Fruit fly (Drosophila melanogaster) whole organism, embryonic: Measurements from ENCODE around the gene CG7304.

Source experiments
- Adf1 ChIP-seq: fragments of 200-800 bp; sonication (Bioruptor generic); IDR thresholded peaks from 2 replicates; pipeline ENCODE4 v1.3.6; 2022; ENCODE audit warnings: missing biosample characterization, missing genetic modification characterization
- Bgb ChIP-seq: fragments of 200-800 bp; sonication (Bioruptor generic); IDR thresholded peaks from 2 replicates; pipeline ENCODE4 v1.3.6; 2022; ENCODE audit warnings: missing biosample characterization, missing genetic modification characterization; ENCODE audit not compliant: partially characterized antibody
- CG10321 ChIP-seq: fragments of 200-800 bp; sonication (Bioruptor generic); IDR thresholded peaks from 2 replicates; pipeline ENCODE4 v1.3.6; 2022; ENCODE audit warnings: missing biosample characterization, missing genetic modification characterization
- CG11723 ChIP-seq: fragments of 200-800 bp; sonication (Bioruptor generic); optimal IDR thresholded peaks from 2 replicates; lab custom pipeline; 2017; ENCODE audit warnings: missing biosample characterization, mild to moderate bottlenecking, missing genetic modification characterization
- CG12659 ChIP-seq: fragments of 200-800 bp; sonication (Bioruptor generic); optimal IDR thresholded peaks from 3 replicates; lab custom pipeline; 2017; ENCODE audit warnings: mild to moderate bottlenecking, missing biosample characterization, missing genetic modification reagents, missing genetic modification characterization
- CG14014 ChIP-seq: fragments of 200-800 bp; sonication (Bioruptor generic); IDR thresholded peaks from 2 replicates; pipeline ENCODE4 v1.3.6; 2022; ENCODE audit warnings: missing biosample characterization, missing genetic modification characterization
- CG15011 ChIP-seq: fragments of 200-800 bp; sonication (Bioruptor generic); optimal IDR thresholded peaks from 3 replicates; lab custom pipeline; 2018; ENCODE audit warnings: missing biosample characterization, mild to moderate bottlenecking, missing genetic modification characterization
- CG1792 ChIP-seq: fragments of 200-800 bp; sonication (Bioruptor generic); optimal IDR thresholded peaks from 2 replicates; lab custom pipeline; 2016; ENCODE audit warnings: missing biosample characterization, missing genetic modification characterization
- CG18619 ChIP-seq: fragments of 200-800 bp; sonication (Bioruptor generic); optimal IDR thresholded peaks from 3 replicates; lab custom pipeline; 2017; ENCODE audit warnings: missing biosample characterization, mild to moderate bottlenecking, missing genetic modification characterization
- CG2712 ChIP-seq: fragments of 200-800 bp; optimal IDR thresholded peaks from 3 replicates; lab custom pipeline; 2019; ENCODE audit warnings: missing biosample characterization, mild to moderate bottlenecking, missing genetic modification characterization, moderate library complexity
- CG3281 ChIP-seq: fragments of 200-800 bp; sonication (Bioruptor generic); optimal IDR thresholded peaks from 3 replicates; lab custom pipeline; 2017; ENCODE audit warnings: missing biosample characterization, mild to moderate bottlenecking, missing genetic modification characterization
- CG34224 ChIP-seq: fragments of 200-800 bp; sonication (Bioruptor generic); IDR thresholded peaks from 3 replicates; pipeline ENCODE4 v1.3.6; 2022; ENCODE audit warnings: missing biosample characterization, missing genetic modification characterization; ENCODE audit not compliant: partially characterized antibody
- CG4282 ChIP-seq: fragments of 200-800 bp; sonication (Bioruptor generic); optimal IDR thresholded peaks from 2 replicates; lab custom pipeline; 2016; ENCODE audit warnings: missing biosample characterization, missing genetic modification characterization
- CG6683 ChIP-seq: fragments of 200-800 bp; sonication (Bioruptor generic); optimal IDR thresholded peaks from 2 replicates; lab custom pipeline; 2017; ENCODE audit warnings: missing biosample characterization, mild to moderate bottlenecking, missing genetic modification characterization, missing genetic modification reagents
- CG7271 ChIP-seq: fragments of 200-800 bp; sonication (Bioruptor generic); optimal IDR thresholded peaks from 2 replicates; lab custom pipeline; 2018; ENCODE audit warnings: missing biosample characterization, mild to moderate bottlenecking, missing genetic modification characterization, moderate library complexity
- CG7839 ChIP-seq: fragments of 200-800 bp; sonication (Bioruptor generic); optimal IDR thresholded peaks from 3 replicates; lab custom pipeline; 2018; ENCODE audit warnings: missing biosample characterization, mild to moderate bottlenecking, missing genetic modification characterization, moderate library complexity
- CG8478 ChIP-seq: fragments of >200 bp; optimal IDR thresholded peaks from 2 replicates; lab custom pipeline; 2018
- CG8765 ChIP-seq: fragments of 200-800 bp; sonication (Bioruptor generic); IDR thresholded peaks from 2 replicates; pipeline ENCODE4 v1.3.6; 2022; ENCODE audit warnings: missing biosample characterization, missing genetic modification characterization
- CG9797 ChIP-seq: fragments of 200-800 bp; sonication (Bioruptor generic); optimal IDR thresholded peaks from 3 replicates; lab custom pipeline; 2018; ENCODE audit warnings: missing biosample characterization, mild to moderate bottlenecking, missing genetic modification characterization
- CTCF ChIP-seq: fragments of 200-800 bp; sonication (Bioruptor generic); optimal IDR thresholded peaks from 2 replicates; lab custom pipeline; 2017; ENCODE audit warnings: missing biosample characterization, mild to moderate bottlenecking, missing genetic modification characterization, moderate library complexity
- D ChIP-seq, 2 experiments: fragments of 200-800 bp in 1 of 2; fragments of >200 bp in 1 of 2; sonication (Bioruptor generic) in 1 of 2; optimal IDR thresholded peaks; 2 replicates in 1 of 2; 3 replicates in 1 of 2; lab custom pipeline; 2017; ENCODE audit warnings: mild to moderate bottlenecking in 1 of 2, missing biosample characterization in 1 of 2, missing genetic modification characterization in 1 of 2, missing genetic modification reagents in 1 of 2
- Deaf1 ChIP-seq: fragments of 200-800 bp; optimal IDR thresholded peaks from 3 replicates; lab custom pipeline; 2019; ENCODE audit warnings: missing biosample characterization, mild to moderate bottlenecking, missing genetic modification characterization, moderate library complexity
- Hmr ChIP-seq: fragments of 200-800 bp; sonication (Bioruptor generic); optimal IDR thresholded peaks from 3 replicates; lab custom pipeline; 2017; ENCODE audit warnings: mild to moderate bottlenecking, missing biosample characterization, missing genetic modification reagents, missing genetic modification characterization
- Kr ChIP-seq: fragments of 200-800 bp; sonication (Bioruptor generic); optimal IDR thresholded peaks from 2 replicates; lab custom pipeline; 2017; ENCODE audit warnings: missing biosample characterization, mild to moderate bottlenecking, missing genetic modification characterization
- NFAT ChIP-seq: fragments of 200-800 bp; sonication (Bioruptor generic); IDR thresholded peaks from 2 replicates; pipeline ENCODE4 v1.3.6; 2022; ENCODE audit warnings: missing biosample characterization, missing genetic modification characterization
- NK7.1 ChIP-seq: fragments of 200-800 bp; sonication (Bioruptor generic); optimal IDR thresholded peaks from 3 replicates; lab custom pipeline; 2016; ENCODE audit warnings: missing biosample characterization, missing genetic modification characterization
- Nf-YB ChIP-seq: fragments of 200-800 bp; sonication (Bioruptor generic); optimal IDR thresholded peaks from 3 replicates; lab custom pipeline; 2019; ENCODE audit warnings: missing biosample characterization, mild to moderate bottlenecking, missing genetic modification characterization, moderate library complexity
- Side ChIP-seq: fragments of 200-800 bp; sonication (Bioruptor generic); optimal IDR thresholded peaks from 2 replicates; lab custom pipeline; 2016; ENCODE audit warnings: missing biosample characterization, missing genetic modification characterization
- Sox102F ChIP-seq: fragments of 200-800 bp; sonication (Bioruptor generic); optimal IDR thresholded peaks from 2 replicates; lab custom pipeline; 2018; ENCODE audit warnings: missing biosample characterization, mild to moderate bottlenecking, missing genetic modification characterization, moderate library complexity
- Sry-β ChIP-seq: fragments of 200-800 bp; sonication (Bioruptor generic); optimal IDR thresholded peaks from 2 replicates; lab custom pipeline; 2018; ENCODE audit warnings: missing biosample characterization, mild to moderate bottlenecking, missing genetic modification characterization, moderate library complexity
- bcd ChIP-seq: fragments of 200-800 bp; sonication (Bioruptor generic); optimal IDR thresholded peaks from 2 replicates; lab custom pipeline; 2017; ENCODE audit warnings: missing biosample characterization, mild to moderate bottlenecking, missing genetic modification characterization
- dan ChIP-seq: fragments of 200-800 bp; sonication (Bioruptor generic); IDR thresholded peaks from 2 replicates; pipeline ENCODE4 v1.3.6; 2022; ENCODE audit warnings: missing biosample characterization, missing genetic modification characterization
- dati ChIP-seq: fragments of 200-800 bp; sonication (Bioruptor generic); IDR thresholded peaks from 2 replicates; pipeline ENCODE4 v1.3.6; 2022; ENCODE audit warnings: missing biosample characterization, missing genetic modification characterization
- dysf ChIP-seq: fragments of 200-800 bp; sonication (Bioruptor generic); IDR thresholded peaks from 3 replicates; pipeline ENCODE4 v1.3.6; 2022; ENCODE audit warnings: missing biosample characterization, missing genetic modification characterization
- ewg ChIP-seq: fragments of 200-800 bp; sonication (Bioruptor generic); optimal IDR thresholded peaks from 3 replicates; lab custom pipeline; 2017; ENCODE audit warnings: mild to moderate bottlenecking, missing biosample characterization, missing genetic modification reagents, missing genetic modification characterization
- h ChIP-seq: fragments of >200 bp; optimal IDR thresholded peaks from 2 replicates; lab custom pipeline; 2017
- ind ChIP-seq: fragments of 200-800 bp; sonication (Bioruptor generic); optimal IDR thresholded peaks from 3 replicates; lab custom pipeline; 2016; ENCODE audit warnings: missing biosample characterization, missing genetic modification characterization
- kah ChIP-seq: fragments of 200-800 bp; sonication (Bioruptor generic); optimal IDR thresholded peaks from 2 replicates; lab custom pipeline; 2018; ENCODE audit warnings: missing biosample characterization, mild to moderate bottlenecking, missing genetic modification characterization
- knrl ChIP-seq: fragments of 200-800 bp; sonication (Bioruptor generic); IDR thresholded peaks from 3 replicates; pipeline ENCODE4 v1.3.6; 2022; ENCODE audit warnings: missing biosample characterization, missing genetic modification characterization; ENCODE audit not compliant: partially characterized antibody
- lmd ChIP-seq: fragments of 200-800 bp; sonication (Bioruptor generic); IDR thresholded peaks from 2 replicates; pipeline ENCODE4 v1.3.6; 2022; ENCODE audit warnings: missing biosample characterization, missing genetic modification characterization
- mld ChIP-seq: fragments of 200-800 bp; sonication (Bioruptor generic); IDR thresholded peaks from 3 replicates; pipeline ENCODE4 v1.3.6; 2022; ENCODE audit warnings: missing biosample characterization, missing genetic modification characterization; ENCODE audit not compliant: partially characterized antibody
- org-1 ChIP-seq: fragments of 200-800 bp; sonication (Bioruptor generic); optimal IDR thresholded peaks from 2 replicates; lab custom pipeline; 2017; ENCODE audit warnings: missing biosample characterization, missing genetic modification characterization
- pros ChIP-seq: fragments of 200-800 bp; sonication (Bioruptor generic); optimal IDR thresholded peaks from 3 replicates; lab custom pipeline; 2019; ENCODE audit warnings: missing biosample characterization, mild to moderate bottlenecking, missing genetic modification characterization, moderate library complexity
- rib ChIP-seq: fragments of 200-800 bp; sonication (Bioruptor generic); IDR thresholded peaks from 2 replicates; pipeline ENCODE4 v1.3.6; 2022; ENCODE audit warnings: missing biosample characterization, missing genetic modification characterization
- row ChIP-seq: fragments of 200-800 bp; sonication (Bioruptor generic); IDR thresholded peaks from 3 replicates; pipeline ENCODE4 v1.3.6; 2022; ENCODE audit warnings: missing biosample characterization, missing genetic modification characterization
- sim ChIP-seq: fragments of 200-800 bp; sonication (Bioruptor generic); IDR thresholded peaks from 2 replicates; pipeline ENCODE4 v1.3.6; 2022; ENCODE audit warnings: missing biosample characterization, missing genetic modification characterization
- sisA ChIP-seq: fragments of 200-800 bp; sonication (Bioruptor generic); IDR thresholded peaks from 2 replicates; pipeline ENCODE4 v1.3.6; 2022; ENCODE audit warnings: missing biosample characterization, missing genetic modification characterization
- sr ChIP-seq: fragments of 200-800 bp; sonication (Bioruptor generic); IDR thresholded peaks from 3 replicates; pipeline ENCODE4 v1.3.6; 2022; ENCODE audit warnings: missing biosample characterization, missing genetic modification characterization
- twi ChIP-seq: fragments of 200-800 bp; optimal IDR thresholded peaks from 2 replicates; lab custom pipeline; 2019; ENCODE audit warnings: missing biosample characterization, mild to moderate bottlenecking, missing genetic modification characterization, moderate library complexity
- z ChIP-seq: fragments of 200-800 bp; sonication (Bioruptor generic); IDR thresholded peaks from 3 replicates; pipeline ENCODE4 v1.3.6; 2022; ENCODE audit warnings: missing biosample characterization, missing genetic modification characterization

The CG7304 gene

DNA sequence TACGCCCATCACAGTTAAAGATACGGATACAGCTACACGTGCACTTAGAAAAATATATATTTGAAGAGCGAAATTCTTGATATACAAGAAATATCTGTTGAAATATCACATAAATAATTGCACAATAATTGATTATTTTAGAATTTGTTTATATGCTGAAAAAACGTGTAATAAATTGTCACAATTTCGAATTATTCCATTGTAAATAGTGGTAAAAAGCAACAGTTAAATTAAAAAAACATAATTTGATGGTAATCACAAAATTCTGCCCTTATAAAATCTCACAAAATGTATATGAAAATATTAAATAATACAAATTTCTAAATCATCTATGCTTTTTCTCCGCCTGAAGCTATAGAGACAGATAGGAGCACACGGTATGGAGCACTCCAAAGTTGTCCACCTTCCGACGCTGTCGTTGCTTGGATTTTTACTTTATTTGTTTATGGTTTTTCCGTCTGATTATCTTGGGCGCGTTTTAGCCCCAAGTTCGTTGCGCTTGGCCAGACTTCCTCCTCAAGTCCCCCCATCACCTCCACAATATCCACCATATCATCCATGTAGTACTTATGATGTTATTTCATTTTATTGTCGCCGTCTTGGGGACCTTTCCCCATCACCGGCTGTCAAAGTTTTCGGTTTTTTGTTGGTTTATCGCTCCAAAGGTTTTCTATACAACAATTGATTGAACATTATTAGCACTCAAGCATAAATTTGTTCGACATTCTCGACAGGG lies 24.9 kb downstream of the CG7304 start (continued):
- TF ChIP-seq CG3281 (peak; percentile 24), D (optimal IDR thresholded peaks at IDR 0.05; lab: Kevin White, UChicago) (no peak), D (GFP tag; optimal IDR thresholded peaks at IDR 0.05; lab: Kevin White, UChicago) (peak; percentile 60), Nf-YB (GFP tag; lab: Kevin White, UChicago) (peak; percentile 56), CG11723 (GFP tag; lab: Kevin White, UChicago) (peak; percentile 13), mld (GFP tag; lab: Robert Waterston, UW) (no peak), sr (GFP tag; lab: Robert Waterston, UW) (no peak), Bgb (GFP tag; lab: Robert Waterston, UW) (no peak), CG7839 (tag; lab: Kevin White, UChicago) (peak; percentile 78), bcd (GFP tag; lab: Kevin White, UChicago) (peak; percentile 38), CG2712 (tag; lab: Kevin White, UChicago) (peak; percentile 84), NK7.1 (GFP tag; lab: Kevin White, UChicago) (no peak), NFAT (GFP tag; lab: Robert Waterston, UW) (no peak), dysf (GFP tag; lab: Robert Waterston, UW) (peak; percentile 21; the same call in 1 of the 3 replicates), Adf1 (GFP tag; lab: Robert Waterston, UW) (no peak), dati (GFP tag; lab: Robert Waterston, UW) (no peak), CG1792 (GFP tag; lab: Kevin White, UChicago) (no peak), Hmr (GFP tag; lab: Kevin White, UChicago) (peak; percentile 14), CG14014 (GFP tag; lab: Robert Waterston, UW) (no peak), row (GFP tag; lab: Robert Waterston, UW) (peak; percentile 74), sim (GFP tag; lab: Robert Waterston, UW) (0 out of 2 replicates have a peak, but pooled peaks have one; percentile 22), CG6683 (GFP tag; lab: Kevin White, UChicago) (peak; percentile 12), z (GFP tag; lab: Robert Waterston, UW) (no peak), Sox102F (GFP tag; lab: Kevin White, UChicago) (peak; percentile 71), org-1 (GFP tag; lab: Kevin White, UChicago) (peak; percentile 34), lmd (GFP tag; lab: Robert Waterston, UW) (peak; percentile 42; the same call in 1 of the 2 replicates), Kr (no peak), twi (tag; lab: Kevin White, UChicago) (peak; percentile 12), Deaf1 (tag; lab: Kevin White, UChicago) (peak; percentile 34), CG15011 (GFP tag; lab: Kevin White, UChicago) (peak; percentile 46), CG18619 (GFP tag; lab: Kevin White, UChicago) (peak; percentile 69), kah (GFP tag; lab: Kevin White, UChicago) (no peak), ewg (GFP tag; lab: Kevin White, UChicago) (peak; percentile 46), CG4282 (GFP tag; lab: Kevin White, UChicago) (no peak), sisA (GFP tag; lab: Robert Waterston, UW) (no peak; the same call in 1 of the 2 replicates), h (lab: Kevin White, UChicago) (no peak), dan (GFP tag; lab: Robert Waterston, UW) (no peak), pros (no peak), Side (no peak), CG10321 (no peak), CG34224 (GFP tag; lab: Robert Waterston, UW) (no peak), CTCF (no peak), rib (GFP tag; lab: Robert Waterston, UW) (0 out of 2 replicates have a peak, but pooled peaks have one; percentile 14), CG9797 (GFP tag; lab: Kevin White, UChicago) (no peak), CG7271 (tag; lab: Kevin White, UChicago) (no peak), ind (GFP tag; lab: Kevin White, UChicago) (peak; percentile 50), CG8478 (lab: Kevin White, UChicago) (no peak), knrl (GFP tag; lab: Robert Waterston, UW) (no peak), CG8765 (GFP tag; lab: Robert Waterston, UW) (no peak), CG12659 (GFP tag; lab: Kevin White, UChicago) (peak; percentile 47), Sry-β (peak; percentile 12)
